Fruit fly (Drosophila melanogaster) whole organism, prepupa: ENCODE measurements around the gene Clic.

Experiments used
- CG10669 ChIP-seq: fragments of 200-800 bp; sonication (Bioruptor generic); optimal IDR thresholded peaks from 3 replicates; lab custom pipeline; 2018; ENCODE audit warnings: missing biosample characterization, mild to moderate bottlenecking, missing genetic modification characterization, moderate library complexity
- Eip78C ChIP-seq: fragments of 200-800 bp; sonication (Bioruptor generic); peaks from one replicate; lab custom pipeline; 2016; ENCODE audit warnings: missing biosample characterization, missing genetic modification characterization
- Ets21C ChIP-seq: fragments of 200-800 bp; sonication (Bioruptor generic); optimal IDR thresholded peaks from 3 replicates; lab custom pipeline; 2016; ENCODE audit warnings: missing biosample characterization, missing genetic modification characterization
- Lpt ChIP-seq: fragments of 200-800 bp; sonication (Bioruptor generic); optimal IDR thresholded peaks from 3 replicates; lab custom pipeline; 2016; ENCODE audit warnings: missing biosample characterization, missing genetic modification characterization
- acj6 ChIP-seq: fragments of 200-800 bp; sonication (Bioruptor generic); optimal IDR thresholded peaks from 3 replicates; lab custom pipeline; 2016; ENCODE audit warnings: missing biosample characterization, missing genetic modification characterization
- dac ChIP-seq: fragments of 200-800 bp; sonication (Bioruptor generic); optimal IDR thresholded peaks from 2 replicates; lab custom pipeline; 2017; ENCODE audit warnings: missing biosample characterization, mild to moderate bottlenecking, missing genetic modification characterization
- pdm3 ChIP-seq: fragments of 200-800 bp; sonication (Bioruptor generic); optimal IDR thresholded peaks from 3 replicates; lab custom pipeline; 2016; ENCODE audit warnings: missing biosample characterization, missing genetic modification characterization

dm6 chrX:13788973-13789682, 33.0 kb downstream of the Clic start:
- TF ChIP-seq Lpt (GFP tag; lab: Kevin White, UChicago) (no peak), Ets21C (GFP tag; lab: Kevin White, UChicago) (no peak), acj6 (GFP tag; lab: Kevin White, UChicago) (peak; percentile 1), pdm3 (GFP tag; lab: Kevin White, UChicago) (peak; percentile 14), dac (GFP tag; lab: Kevin White, UChicago) (no peak), Eip78C (GFP tag; lab: Kevin White, UChicago) (peak; percentile 37), CG10669 (GFP tag; lab: Kevin White, UChicago) (no peak)
